Fruit fly (Drosophila melanogaster): Measurements from ENCODE around the gene sgl.

The sgl gene

dm6 chr3L:7006421-7006820, 41.9 kb upstream of the sgl start:
- TF ChIP-seq CG14655 (GFP tag; optimal IDR thresholded peaks at IDR 0.05): peak; percentile 19
- TF ChIP-seq CG12605 (GFP tag; IDR thresholded peaks at IDR 0.05): no peak

- TF ChIP-seq CG32121 (GFP tag; IDR thresholded peaks at IDR 0.05) (peak; percentile 35; the same call in 1 of the 2 replicates), rn (GFP tag; IDR thresholded peaks at IDR 0.05) (peak; percentile 64; the same call in 1 of the 2 replicates), CG14655 (GFP tag; optimal IDR thresholded peaks at IDR 0.05) (peak; percentile 35), Pif1A (GFP tag; optimal IDR thresholded peaks at IDR 0.05) (no peak)
Measured at dm6 chr3L:7003132-7003531, 38.6 kb upstream of the sgl start.

- TF ChIP-seq CG9948 (tag; optimal IDR thresholded peaks at IDR 0.05) (no peak), CG13204 (GFP tag; optimal IDR thresholded peaks at IDR 0.05) (no peak), CG12605 (GFP tag; IDR thresholded peaks at IDR 0.05) (no peak), Pif1A (GFP tag; optimal IDR thresholded peaks at IDR 0.05) (no peak), CG8301 (tag; optimal IDR thresholded peaks at IDR 0.05) (no peak), CG15710 (tag; optimal IDR thresholded peaks at IDR 0.05) (no peak), CG4496 (GFP tag; IDR thresholded peaks at IDR 0.05) (no peak), Snoo (tag; optimal IDR thresholded peaks at IDR 0.05) (no peak), CG14655 (GFP tag; optimal IDR thresholded peaks at IDR 0.05) (no peak), CG8159 (tag; optimal IDR thresholded peaks at IDR 0.05) (no peak), fd96Ca (GFP tag; IDR thresholded peaks at IDR 0.05) (no peak), gl (tag; optimal IDR thresholded peaks at IDR 0.05) (no peak), D1 (tag; optimal IDR thresholded peaks at IDR 0.05) (no peak), CG17806 (tag; optimal IDR thresholded peaks at IDR 0.05) (no peak), CG32121 (GFP tag; IDR thresholded peaks at IDR 0.05) (no peak), Ets98B (GFP tag; IDR thresholded peaks at IDR 0.05) (no peak), Pif1B (GFP tag; optimal IDR thresholded peaks at IDR 0.05) (no peak), EcR (GFP tag; optimal IDR thresholded peaks at IDR 0.05) (no peak)
Measured at dm6 chr3L:7002355-7002754, 37.8 kb upstream of the sgl start.

DNA sequence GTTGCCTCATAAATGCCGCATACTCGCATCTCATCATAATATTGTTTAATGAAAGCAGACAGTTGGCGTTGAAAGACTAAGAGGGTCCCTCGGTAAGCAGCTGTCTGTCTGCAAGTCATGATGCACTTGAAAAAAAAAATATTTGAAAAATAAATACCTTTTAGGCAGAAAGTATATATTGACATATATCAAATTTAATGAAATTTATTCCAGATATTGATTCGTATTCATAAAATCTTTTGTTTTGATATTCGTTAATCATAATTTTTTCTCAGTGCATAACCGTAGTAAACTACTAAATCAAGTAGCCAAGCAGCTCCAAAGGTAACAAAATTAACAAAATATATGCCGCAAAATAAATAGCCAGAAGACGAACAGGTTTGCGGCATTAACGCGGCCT, 37.3 kb upstream of the sgl start:
- TF ChIP-seq CG8159 (tag; optimal IDR thresholded peaks at IDR 0.05) (peak; percentile 20), CG34367 (tag; optimal IDR thresholded peaks at IDR 0.05) (no peak), CG8301 (tag; optimal IDR thresholded peaks at IDR 0.05) (no peak), gl (tag; optimal IDR thresholded peaks at IDR 0.05) (no peak), EcR (GFP tag; optimal IDR thresholded peaks at IDR 0.05) (no peak), CG32121 (GFP tag; IDR thresholded peaks at IDR 0.05) (peak; percentile 70), CG4496 (GFP tag; IDR thresholded peaks at IDR 0.05) (no peak), CG13204 (GFP tag; optimal IDR thresholded peaks at IDR 0.05) (no peak), CG14655 (GFP tag; optimal IDR thresholded peaks at IDR 0.05) (no peak), fd96Ca (GFP tag; IDR thresholded peaks at IDR 0.05) (no peak), CG17806 (tag; optimal IDR thresholded peaks at IDR 0.05) (no peak), CG15710 (tag; optimal IDR thresholded peaks at IDR 0.05) (no peak), CG12605 (GFP tag; IDR thresholded peaks at IDR 0.05) (0 out of 2 replicates have a peak, but pooled peaks have one; percentile 10), Pif1B (GFP tag; optimal IDR thresholded peaks at IDR 0.05) (no peak), CG9948 (tag; optimal IDR thresholded peaks at IDR 0.05) (no peak), Snoo (tag; optimal IDR thresholded peaks at IDR 0.05) (no peak), Ets98B (GFP tag; IDR thresholded peaks at IDR 0.05) (no peak), rn (GFP tag; IDR thresholded peaks at IDR 0.05) (no peak), D1 (tag; optimal IDR thresholded peaks at IDR 0.05) (no peak)

dm6 chr3L:6999993-7000392, 35.4 kb upstream of the sgl start:
- TF ChIP-seq rn (GFP tag; IDR thresholded peaks at IDR 0.05) (no peak), fd96Ca (GFP tag; IDR thresholded peaks at IDR 0.05) (no peak), Pif1B (GFP tag; optimal IDR thresholded peaks at IDR 0.05) (no peak), CG10348 (GFP tag; IDR thresholded peaks at IDR 0.05) (no peak), Snoo (tag; optimal IDR thresholded peaks at IDR 0.05) (no peak), CG15710 (tag; optimal IDR thresholded peaks at IDR 0.05) (no peak), CG34367 (tag; optimal IDR thresholded peaks at IDR 0.05) (no peak)

dm6 chr3L:6998692-6999091, 34.1 kb upstream of the sgl start, which contains the start of gene Mp:
Mp (plus strand) TSS chr3L:6998843.
- TF ChIP-seq CG13204 (GFP tag; optimal IDR thresholded peaks at IDR 0.05): no peak
- TF ChIP-seq CG8301 (tag; optimal IDR thresholded peaks at IDR 0.05): no peak
- peak; percentile 33; the same call in 1 of the 2 replicates for TF ChIP-seq CG12605 (GFP tag; IDR thresholded peaks at IDR 0.05)
- no peak for TF ChIP-seq CG17806 (tag; optimal IDR thresholded peaks at IDR 0.05)
- TF ChIP-seq CG9948 (tag; optimal IDR thresholded peaks at IDR 0.05): no peak
- 0 out of 2 replicates have a peak, but pooled peaks have one; percentile 15 for TF ChIP-seq Ets98B (GFP tag; IDR thresholded peaks at IDR 0.05)
- peak; percentile 16; the same call in 1 of the 2 replicates for TF ChIP-seq CG32121 (GFP tag; IDR thresholded peaks at IDR 0.05)

DNA sequence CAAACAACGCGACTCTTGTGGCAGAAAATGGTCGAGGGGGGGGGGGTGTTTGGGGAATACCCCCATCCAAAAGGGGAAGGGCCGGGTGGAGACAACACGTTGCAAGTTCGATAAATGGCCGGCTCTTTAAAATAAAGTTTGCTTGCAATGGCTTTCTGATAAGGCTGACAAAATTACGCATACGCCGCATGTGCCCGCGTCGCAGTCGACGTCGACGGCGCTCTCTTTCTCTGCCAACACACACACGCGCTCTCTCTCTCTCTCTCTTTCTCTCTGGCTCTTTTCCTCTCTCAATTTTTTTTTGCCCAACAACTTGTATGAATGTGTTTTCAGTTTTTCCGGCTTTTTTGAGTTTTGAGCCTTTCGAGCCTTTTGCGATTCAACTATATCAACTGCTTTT, 32.9 kb upstream of the sgl start:
- TF ChIP-seq rn (GFP tag; IDR thresholded peaks at IDR 0.05) (no peak), CG12605 (GFP tag; IDR thresholded peaks at IDR 0.05) (peak; percentile 68; the same call in 1 of the 2 replicates)

- peak; percentile 59; the same call in 1 of the 3 replicates for TF ChIP-seq CG4496 (GFP tag; IDR thresholded peaks at IDR 0.05)
- TF ChIP-seq CG15710 (tag; optimal IDR thresholded peaks at IDR 0.05): peak; percentile 28
- no peak for TF ChIP-seq EcR (GFP tag; optimal IDR thresholded peaks at IDR 0.05)
- no peak for TF ChIP-seq CG13204 (GFP tag; optimal IDR thresholded peaks at IDR 0.05)
- peak; percentile 29 for TF ChIP-seq CG9948 (tag; optimal IDR thresholded peaks at IDR 0.05)
- no peak for TF ChIP-seq Pif1B (GFP tag; optimal IDR thresholded peaks at IDR 0.05)
- peak; percentile 6 for TF ChIP-seq CG34367 (tag; optimal IDR thresholded peaks at IDR 0.05)
- peak; percentile 47 for TF ChIP-seq Pif1A (GFP tag; optimal IDR thresholded peaks at IDR 0.05)
- TF ChIP-seq rn (GFP tag; IDR thresholded peaks at IDR 0.05): no peak
- peak; percentile 59 for TF ChIP-seq CG8301 (tag; optimal IDR thresholded peaks at IDR 0.05)
- no peak for TF ChIP-seq gl (tag; optimal IDR thresholded peaks at IDR 0.05)
- TF ChIP-seq CG14655 (GFP tag; optimal IDR thresholded peaks at IDR 0.05): peak; percentile 59
- 0 out of 3 replicates have a peak, but pooled peaks have one; percentile 34 for TF ChIP-seq fd96Ca (GFP tag; IDR thresholded peaks at IDR 0.05)
- TF ChIP-seq CG32121 (GFP tag; IDR thresholded peaks at IDR 0.05): peak; percentile 74
- TF ChIP-seq Ets98B (GFP tag; IDR thresholded peaks at IDR 0.05): peak; percentile 47; the same call in 1 of the 2 replicates
- TF ChIP-seq CG10348 (GFP tag; IDR thresholded peaks at IDR 0.05): no peak
- peak; percentile 20 for TF ChIP-seq CG17806 (tag; optimal IDR thresholded peaks at IDR 0.05)
- TF ChIP-seq CG8159 (tag; optimal IDR thresholded peaks at IDR 0.05): peak; percentile 56
- TF ChIP-seq D1 (tag; optimal IDR thresholded peaks at IDR 0.05): no peak
- TF ChIP-seq Snoo (tag; optimal IDR thresholded peaks at IDR 0.05): peak; percentile 3
- no peak for TF ChIP-seq CG12605 (GFP tag; IDR thresholded peaks at IDR 0.05)
Measured at dm6 chr3L:6996907-6997306, 32.3 kb upstream of the sgl start.

Data from whole organism, pupa.